Worm (Caenorhabditis elegans): ENCODE measurements around the gene rmif-2.

- no peak for TF ChIP-seq ama-1 (optimal IDR thresholded peaks at IDR 0.05)
- no peak for TF ChIP-seq unc-86 (tag; optimal IDR thresholded peaks at IDR 0.05)
- no peak for TF ChIP-seq lim-6 (tag; optimal IDR thresholded peaks at IDR 0.05)
- no peak for TF ChIP-seq nhr-11 (tag; optimal IDR thresholded peaks at IDR 0.05)
- no peak for TF ChIP-seq elt-2 (tag; optimal IDR thresholded peaks at IDR 0.05)
- TF ChIP-seq nfya-1 (tag; optimal IDR thresholded peaks at IDR 0.05), result no peak
- no peak for TF ChIP-seq madf-2 (tag; optimal IDR thresholded peaks at IDR 0.05)
- no peak for TF ChIP-seq sox-4 (tag; optimal IDR thresholded peaks at IDR 0.05)
- TF ChIP-seq hlh-13 (GFP tag; optimal IDR thresholded peaks at IDR 0.05), result no peak
- TF ChIP-seq unc-55 (GFP tag; optimal IDR thresholded peaks at IDR 0.05), result no peak
- TF ChIP-seq ztf-16 (tag; optimal IDR thresholded peaks at IDR 0.05), result no peak
These were observed 33.1 kb downstream of the rmif-2 start for ce11 chrIV:1215536-1215935.
